Worm (Caenorhabditis elegans) whole organism, early embryonic: Measurements from ENCODE around the gene egas-3.
A peak's percentile ranks its signal among the peaks of the same experiment; 100 is the strongest.

Source experiments
- ama-1 ChIP-seq: fragments of 150-350 bp; optimal IDR thresholded peaks from 2 replicates; lab custom pipeline; 2014
- ceh-13 ChIP-seq: fragments of 200-800 bp; sonication (Bioruptor generic); optimal IDR thresholded peaks from 2 replicates; lab custom pipeline; 2018; ENCODE audit warnings: mild to moderate bottlenecking, missing genetic modification characterization, missing compliant biosample characterization
- ceh-36 ChIP-seq: sonication (generic microtip); optimal IDR thresholded peaks from 2 replicates; lab custom pipeline; 2016; ENCODE audit warnings: missing genetic modification characterization, inconsistent platforms, missing compliant biosample characterization
- flt-1 ChIP-seq: fragments of 200-800 bp; sonication (Bioruptor generic); IDR thresholded peaks from 2 replicates; pipeline ENCODE4 v1.3.6; 2022; ENCODE audit warnings: missing genetic modification characterization, missing compliant biosample characterization
- hmbx-1 ChIP-seq: sonication (generic microtip); optimal IDR thresholded peaks from 2 replicates; lab custom pipeline; 2016; ENCODE audit warnings: mild to moderate bottlenecking, missing genetic modification characterization, missing compliant biosample characterization
- hmg-4 ChIP-seq: fragments of 200-800 bp; sonication (Bioruptor generic); optimal IDR thresholded peaks from 2 replicates; lab custom pipeline; 2018; ENCODE audit warnings: mild to moderate bottlenecking, missing genetic modification characterization, missing compliant biosample characterization
- pes-1 ChIP-seq: fragments of 200-800 bp; sonication (Bioruptor generic); IDR thresholded peaks from 2 replicates; pipeline ENCODE4 v1.3.6; 2022; ENCODE audit warnings: missing genetic modification reagents, missing genetic modification characterization, missing compliant biosample characterization
- scrt-1 ChIP-seq: fragments of 200-800 bp; sonication (Bioruptor generic); IDR thresholded peaks from 2 replicates; pipeline ENCODE4 v1.3.6; 2022; ENCODE audit warnings: missing genetic modification characterization, missing compliant biosample characterization
- sea-1 ChIP-seq: fragments of 200-800 bp; sonication (Bioruptor generic); conservative IDR thresholded peaks from 2 replicates; pipeline ENCODE4 v1.3.6; 2022; ENCODE audit warnings: missing genetic modification characterization, missing compliant biosample characterization
- tbx-11 ChIP-seq: fragments of 200-800 bp; sonication (Bioruptor generic); IDR thresholded peaks from 2 replicates; pipeline ENCODE4 v1.3.6; 2022; ENCODE audit warnings: missing genetic modification characterization, missing compliant biosample characterization
- tra-4 ChIP-seq: sonication (generic microtip); optimal IDR thresholded peaks from 2 replicates; lab custom pipeline; 2017; ENCODE audit warnings: missing genetic modification characterization, missing compliant biosample characterization

- TF ChIP-seq ama-1 (lab: Kevin White, UChicago) (no peak), tbx-11 (no peak), ceh-13 (GFP tag; lab: Kevin White, UChicago) (no peak), tra-4 (no peak), hmg-4 (GFP tag; lab: Kevin White, UChicago) (no peak), ceh-36 (tag; lab: Kevin White, UChicago) (peak; percentile 86), flt-1 (GFP tag; lab: Robert Waterston, UW) (no peak), scrt-1 (GFP tag; lab: Robert Waterston, UW) (no peak), hmbx-1 (tag; lab: Kevin White, UChicago) (no peak), sea-1 (no peak), pes-1 (GFP tag; lab: Robert Waterston, UW) (no peak)
These were observed 1.6 kb upstream of the egas-3 start for ce11 chrV:18637544-18638366.
